Worm (Caenorhabditis elegans) whole organism, L4/young adult: ENCODE measurements around the gene clec-6.
A peak's percentile ranks its signal among the peaks of the same experiment; 100 is the strongest.

Experiments used
- W03F9.2 ChIP-seq: fragments of 150-350 bp; optimal IDR thresholded peaks from 2 replicates; lab custom pipeline; 2014; ENCODE audit warnings: missing biosample characterization, missing genetic modification characterization
- dao-5 ChIP-seq: sonication (generic microtip); optimal IDR thresholded peaks from 2 replicates; lab custom pipeline; 2016; ENCODE audit warnings: missing genotype, missing genetic modification characterization, moderate library complexity, missing compliant biosample characterization
- him-1 ChIP-seq: sonication (generic microtip); optimal IDR thresholded peaks from 2 replicates; lab custom pipeline; 2016; ENCODE audit warnings: missing genotype, missing genetic modification reagents, missing genetic modification characterization, missing compliant biosample characterization

clec-6 gene

DNA sequence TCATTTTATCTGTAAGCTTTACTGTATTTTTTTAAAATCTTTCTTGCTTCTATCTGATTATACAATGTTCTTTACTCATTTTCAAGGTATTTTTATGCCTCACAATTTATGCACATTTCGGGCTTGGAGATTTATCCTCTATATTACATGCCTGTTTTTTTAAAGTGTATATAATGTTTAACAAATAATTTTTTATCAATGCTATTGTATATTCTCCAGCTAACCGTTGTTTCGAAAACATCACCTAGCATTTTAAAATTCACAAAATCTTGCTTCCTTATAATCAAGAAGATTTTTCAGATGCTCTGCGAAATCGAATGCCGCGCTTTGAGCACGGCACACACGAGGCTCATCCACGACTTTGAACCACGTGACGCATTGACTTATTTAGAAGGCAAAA lies 35.2 kb downstream of the clec-6 start, which contains the start of gene ced-4:
TSS of gene ced-4 (plus strand) at position 301 of the 400 bp plus-strand sequence.
- TF ChIP-seq him-1 (tag; lab: Kevin White, UChicago) (no peak), W03F9.2 (no peak), dao-5 (tag; lab: Kevin White, UChicago) (no peak)

ce11 chrIII:4850139-4850538 lies 37.1 kb downstream of the clec-6 start, which contains the start of gene F26A1.1:
TSS of gene F26A1.1 (plus strand) at chrIII:4850507.
- TF ChIP-seq W03F9.2 (peak; percentile 73), him-1 (tag; lab: Kevin White, UChicago) (no peak)

- TF ChIP-seq dao-5 (tag; lab: Kevin White, UChicago) (no peak), him-1 (tag; lab: Kevin White, UChicago) (no peak), W03F9.2 (no peak)
Measured at ce11 chrIII:4849739-4850138, 37.5 kb downstream of the clec-6 start, which contains the start of gene nonu-1. TSS of gene nonu-1 (minus strand) at chrIII:4849907.

DNA sequence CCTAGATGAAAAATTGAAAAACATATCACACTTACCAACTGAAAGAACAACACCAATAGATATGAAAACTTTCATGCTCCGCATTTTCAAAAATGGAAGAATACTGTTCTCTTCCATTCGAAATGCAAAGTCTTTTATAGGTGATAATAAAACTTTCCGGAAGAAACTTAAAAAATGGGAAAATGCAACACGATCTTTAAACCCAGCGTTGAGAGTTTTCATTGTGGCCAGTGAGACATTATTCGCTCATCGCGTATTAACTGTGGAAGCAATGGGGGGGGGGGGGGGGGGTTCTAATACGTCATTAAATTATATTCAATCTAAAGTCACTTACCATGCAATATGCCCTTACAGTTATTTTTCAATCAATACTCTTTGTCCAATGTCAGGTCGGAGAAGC lies 42.9 kb downstream of the clec-6 start, which contains the start of the genes clec-157 and fkh-5:
TSS of gene clec-157 (minus strand) at position 101 of the 400 bp plus-strand sequence.
TSS of gene fkh-5 (plus strand) at position 336 of the 400 bp plus-strand sequence.
- no peak for TF ChIP-seq W03F9.2
- TF ChIP-seq him-1 (tag; lab: Kevin White, UChicago), result no peak

ce11 chrIII:4842173-4842572 lies 45.1 kb downstream of the clec-6 start, which contains the start of gene clec-156:
TSS of gene clec-156 (minus strand) at chrIII:4842273.
- no peak for TF ChIP-seq him-1 (tag; lab: Kevin White, UChicago)
- no peak for TF ChIP-seq dao-5 (tag; lab: Kevin White, UChicago)
- no peak for TF ChIP-seq W03F9.2

DNA sequence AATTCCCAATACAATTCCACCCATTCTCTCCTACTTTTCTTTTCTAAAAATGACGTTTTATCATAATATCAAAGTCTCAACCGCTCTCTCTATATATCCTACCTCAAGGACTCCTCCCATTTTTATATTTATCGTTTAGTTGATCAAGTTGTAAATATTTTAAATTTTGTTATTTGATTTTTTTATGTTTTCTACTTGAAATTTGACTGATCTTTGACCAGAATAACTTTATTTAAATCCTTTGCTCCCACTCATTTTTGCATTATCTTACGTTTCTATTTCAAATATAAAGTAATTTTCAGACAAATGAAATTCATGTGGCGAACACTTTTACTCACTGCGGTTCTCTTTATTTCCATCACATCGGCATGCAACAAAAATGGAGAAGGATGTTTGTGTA lies 49.8 kb downstream of the clec-6 start, which contains the start of the genes acbp-7 and F26A1.19:
TSS of gene acbp-7 (plus strand) at position 301 of the 400 bp plus-strand sequence.
TSS of gene F26A1.19 (plus strand) at position 303 of the 400 bp plus-strand sequence.
- no peak for TF ChIP-seq dao-5 (tag; lab: Kevin White, UChicago)
